Worm (Caenorhabditis elegans) whole organism, young adult: Measurements from ENCODE around the gene R144.3.

Experiments used
- B0019.2 ChIP-seq: fragments of 200-800 bp; sonication (Bioruptor generic); conservative IDR thresholded peaks from 2 replicates; pipeline ENCODE4 v1.3.6; 2022; ENCODE audit warnings: missing genetic modification reagents, missing genetic modification characterization, missing compliant biosample characterization
- B0336.3 ChIP-seq: fragments of 200-800 bp; sonication (Bioruptor generic); IDR thresholded peaks from 2 replicates; pipeline ENCODE4 v1.3.6; 2022; ENCODE audit warnings: missing genetic modification characterization, missing compliant biosample characterization
- F10E7.11 ChIP-seq: sonication (generic microtip); optimal IDR thresholded peaks from 2 replicates; lab custom pipeline; 2017; ENCODE audit warnings: mild to moderate bottlenecking, missing genetic modification characterization, moderate library complexity, missing compliant biosample characterization
- F22D6.2 ChIP-seq: sonication (generic microtip); optimal IDR thresholded peaks from 2 replicates; lab custom pipeline; 2016; ENCODE audit warnings: mild to moderate bottlenecking, missing genetic modification characterization, missing compliant biosample characterization
- F23B12.7 ChIP-seq: sonication (generic microtip); optimal IDR thresholded peaks from 2 replicates; lab custom pipeline; 2017; ENCODE audit warnings: missing genetic modification characterization, mild to moderate bottlenecking, missing compliant biosample characterization, antibody characterized with exemption, moderate library complexity; ENCODE audit not compliant: insufficient read depth
- F49E8.2 ChIP-seq: sonication (generic microtip); optimal IDR thresholded peaks from 3 replicates; lab custom pipeline; 2017; ENCODE audit warnings: missing genetic modification characterization, mild to moderate bottlenecking, missing compliant biosample characterization, antibody characterized with exemption, moderate library complexity; ENCODE audit not compliant: insufficient read depth
- F55B11.4 ChIP-seq: sonication (generic microtip); optimal IDR thresholded peaks from 2 replicates; lab custom pipeline; 2016; ENCODE audit warnings: missing compliant biosample characterization, missing genetic modification characterization, borderline replicate concordance; ENCODE audit not compliant: insufficient read depth
- F57C9.4 ChIP-seq: sonication (generic microtip); optimal IDR thresholded peaks from 2 replicates; lab custom pipeline; 2017; ENCODE audit warnings: mild to moderate bottlenecking, missing genetic modification characterization, missing compliant biosample characterization
- Y56A3A.18 ChIP-seq: fragments of 200-800 bp; sonication (Bioruptor generic); IDR thresholded peaks from 2 replicates; pipeline ENCODE4 v1.3.6; 2022; ENCODE audit warnings: missing genetic modification reagents, missing genetic modification characterization, missing compliant biosample characterization
- akir-1 ChIP-seq: fragments of 200-800 bp; sonication (Bioruptor generic); optimal IDR thresholded peaks from 2 replicates; lab custom pipeline; 2018; ENCODE audit warnings: mild to moderate bottlenecking, missing genetic modification characterization, moderate library complexity, missing compliant biosample characterization
- ama-1 ChIP-seq, 3 experiments: fragments of 150-350 bp in 1 of 3; sonication (generic microtip) in 2 of 3; optimal IDR thresholded peaks; 2 replicates each; lab custom pipeline; 2014 to 2018; ENCODE audit warnings: missing biosample characterization in 2 of 3, missing genetic modification characterization in 2 of 3, missing genetic modification reagents in 2 of 3
- attf-3 ChIP-seq: fragments of 200-800 bp; sonication (Bioruptor generic); conservative IDR thresholded peaks from 2 replicates; pipeline ENCODE4 v1.3.6; 2022; ENCODE audit warnings: missing genetic modification reagents, missing genetic modification characterization, missing compliant biosample characterization
- attf-5 ChIP-seq: fragments of 200-800 bp; sonication (Bioruptor generic); optimal IDR thresholded peaks from 2 replicates; lab custom pipeline; 2018; ENCODE audit warnings: mild to moderate bottlenecking, missing genetic modification characterization, missing compliant biosample characterization
- bed-1 ChIP-seq: fragments of 200-800 bp; sonication (Bioruptor generic); IDR thresholded peaks from 2 replicates; pipeline ENCODE4 v1.3.6; 2022; ENCODE audit warnings: missing genetic modification reagents, missing genetic modification characterization, missing compliant biosample characterization
- bed-2 ChIP-seq: fragments of 200-800 bp; sonication (Bioruptor generic); IDR thresholded peaks from 2 replicates; pipeline ENCODE4 v1.3.6; 2022; ENCODE audit warnings: missing genetic modification reagents, missing genetic modification characterization, missing compliant biosample characterization
- ceh-40 ChIP-seq: fragments of 200-800 bp; sonication (Bioruptor generic); IDR thresholded peaks from 2 replicates; pipeline ENCODE4 v1.3.6; 2022; ENCODE audit warnings: missing genetic modification characterization, missing compliant biosample characterization
- ceh-79 ChIP-seq: sonication (generic microtip); optimal IDR thresholded peaks from 2 replicates; lab custom pipeline; 2017; ENCODE audit warnings: mild to moderate bottlenecking, missing genetic modification characterization, missing compliant biosample characterization
- chd-7 ChIP-seq: sonication (generic microtip); optimal IDR thresholded peaks from 2 replicates; lab custom pipeline; 2016; ENCODE audit warnings: mild to moderate bottlenecking, missing genetic modification characterization, moderate library complexity, missing compliant biosample characterization
- die-1 ChIP-seq: sonication (generic microtip); optimal IDR thresholded peaks from 2 replicates; lab custom pipeline; 2016; ENCODE audit warnings: missing genotype, mild to moderate bottlenecking, missing genetic modification characterization, missing compliant biosample characterization
- egl-44 ChIP-seq: fragments of 200-800 bp; sonication (Bioruptor generic); IDR thresholded peaks from 2 replicates; pipeline ENCODE4 v1.3.6; 2022; ENCODE audit warnings: missing genetic modification reagents, missing genetic modification characterization, missing compliant biosample characterization
- egrh-3 ChIP-seq: fragments of 200-800 bp; sonication (Bioruptor generic); IDR thresholded peaks from 2 replicates; pipeline ENCODE4 v1.3.6; 2022; ENCODE audit warnings: missing genetic modification reagents, missing genetic modification characterization, missing compliant biosample characterization
- ekl-4 ChIP-seq: fragments of 200-800 bp; sonication (Bioruptor generic); IDR thresholded peaks from 2 replicates; pipeline ENCODE4 v1.3.6; 2022; ENCODE audit warnings: missing genetic modification reagents, missing genetic modification characterization, missing compliant biosample characterization
- fkh-3 ChIP-seq: sonication (generic microtip); optimal IDR thresholded peaks from 2 replicates; lab custom pipeline; 2016; ENCODE audit warnings: mild to moderate bottlenecking, missing genetic modification characterization, missing compliant biosample characterization
- him-1 ChIP-seq: sonication (generic microtip); optimal IDR thresholded peaks from 2 replicates; lab custom pipeline; 2016; ENCODE audit warnings: missing genotype, missing genetic modification reagents, missing genetic modification characterization, missing compliant biosample characterization
- hlh-12 ChIP-seq: sonication (generic microtip); optimal IDR thresholded peaks from 2 replicates; lab custom pipeline; 2016; ENCODE audit warnings: missing genetic modification characterization, missing compliant biosample characterization
- hlh-26 ChIP-seq: fragments of 200-800 bp; sonication (Bioruptor generic); conservative IDR thresholded peaks from 2 replicates; pipeline ENCODE4 v1.3.6; 2022; ENCODE audit warnings: missing genetic modification reagents, missing genetic modification characterization, missing compliant biosample characterization
- let-526 ChIP-seq: fragments of 200-800 bp; sonication (Bioruptor generic); IDR thresholded peaks from 2 replicates; pipeline ENCODE4 v1.3.6; 2022; ENCODE audit warnings: missing genetic modification reagents, missing genetic modification characterization, missing compliant biosample characterization
- let-607 ChIP-seq, 2 experiments: fragments of 200-800 bp in 1 of 2; sonication (Bioruptor generic) in 1 of 2; sonication (generic microtip) in 1 of 2; optimal IDR thresholded peaks; 2 replicates each; lab custom pipeline; 2016 to 2018; ENCODE audit warnings: mild to moderate bottlenecking in 2 of 2, missing compliant biosample characterization in 2 of 2, missing genetic modification characterization in 2 of 2, moderate library complexity in 2 of 2, missing genotype in 1 of 2
- lin-26 ChIP-seq: fragments of 200-800 bp; sonication (Bioruptor generic); IDR thresholded peaks from 2 replicates; pipeline ENCODE4 v1.3.6; 2022; ENCODE audit warnings: missing genetic modification reagents, missing genetic modification characterization, missing compliant biosample characterization
- lin-40 ChIP-seq: sonication (generic microtip); optimal IDR thresholded peaks from 2 replicates; lab custom pipeline; 2016; ENCODE audit warnings: missing genetic modification characterization, mild to moderate bottlenecking, missing compliant biosample characterization, missing genotype, missing genetic modification reagents
- lin-54 ChIP-seq: fragments of 200-800 bp; sonication (Bioruptor generic); optimal IDR thresholded peaks from 2 replicates; lab custom pipeline; 2018; ENCODE audit warnings: mild to moderate bottlenecking, missing genetic modification characterization, missing compliant biosample characterization
- lsy-27 ChIP-seq: sonication (generic microtip); optimal IDR thresholded peaks from 2 replicates; lab custom pipeline; 2017; ENCODE audit warnings: missing genetic modification characterization, mild to moderate bottlenecking, missing compliant biosample characterization, antibody characterized with exemption, missing genotype, borderline replicate concordance; ENCODE audit not compliant: insufficient read depth
- madf-3 ChIP-seq: fragments of 200-800 bp; sonication (Bioruptor generic); IDR thresholded peaks from 2 replicates; pipeline ENCODE4 v1.3.6; 2022; ENCODE audit warnings: missing genetic modification reagents, missing genetic modification characterization, missing compliant biosample characterization
- nhr-120 ChIP-seq: fragments of 200-800 bp; sonication (Bioruptor generic); IDR thresholded peaks from 2 replicates; pipeline ENCODE4 v1.3.6; 2022; ENCODE audit warnings: missing genetic modification characterization, missing compliant biosample characterization
- nhr-179 ChIP-seq: sonication (generic microtip); optimal IDR thresholded peaks from 2 replicates; lab custom pipeline; 2016; ENCODE audit warnings: mild to moderate bottlenecking, missing genetic modification characterization, missing compliant biosample characterization
- nhr-90 ChIP-seq: sonication (generic microtip); optimal IDR thresholded peaks from 2 replicates; lab custom pipeline; 2016; ENCODE audit warnings: missing genotype, mild to moderate bottlenecking, missing genetic modification characterization, missing compliant biosample characterization
- pha-4 ChIP-seq: fragments of 150-350 bp; sonication (generic microtip); optimal IDR thresholded peaks from 2 replicates; lab custom pipeline; 2014; ENCODE audit warnings: missing biosample characterization, missing genetic modification reagents, missing genetic modification characterization
- repo-1 ChIP-seq: sonication (generic microtip); optimal IDR thresholded peaks from 2 replicates; lab custom pipeline; 2017; ENCODE audit warnings: mild to moderate bottlenecking, missing genetic modification characterization, missing compliant biosample characterization
- sdz-38 ChIP-seq: sonication (generic microtip); optimal IDR thresholded peaks from 2 replicates; lab custom pipeline; 2016; ENCODE audit warnings: missing genotype, missing genetic modification characterization, missing compliant biosample characterization
- snpc-1.3 ChIP-seq: sonication (generic microtip); optimal IDR thresholded peaks from 2 replicates; lab custom pipeline; 2017; ENCODE audit warnings: missing genetic modification characterization, mild to moderate bottlenecking, missing compliant biosample characterization, antibody characterized with exemption, moderate library complexity, missing genotype, missing genetic modification reagents; ENCODE audit not compliant: insufficient read depth
- somi-1 ChIP-seq: fragments of 200-800 bp; sonication (Bioruptor generic); optimal IDR thresholded peaks from 2 replicates; lab custom pipeline; 2018; ENCODE audit warnings: mild to moderate bottlenecking, missing genetic modification characterization, missing compliant biosample characterization
- sptf-2 ChIP-seq: fragments of 200-800 bp; sonication (Bioruptor generic); optimal IDR thresholded peaks from 2 replicates; lab custom pipeline; 2018; ENCODE audit warnings: mild to moderate bottlenecking, missing genetic modification characterization, missing compliant biosample characterization
- tbp1 ChIP-seq: fragments of 200-800 bp; sonication (Bioruptor generic); optimal IDR thresholded peaks from 2 replicates; lab custom pipeline; 2018; ENCODE audit warnings: mild to moderate bottlenecking, missing genetic modification characterization, missing compliant biosample characterization
- unc-130 ChIP-seq: sonication (generic microtip); optimal IDR thresholded peaks from 2 replicates; lab custom pipeline; 2016; ENCODE audit warnings: missing genetic modification reagents, missing genetic modification characterization, missing compliant biosample characterization
- ztf-18 ChIP-seq: sonication (generic microtip); optimal IDR thresholded peaks from 2 replicates; lab custom pipeline; 2016; ENCODE audit warnings: missing genotype, mild to moderate bottlenecking, missing genetic modification characterization, missing compliant biosample characterization
- ztf-22 ChIP-seq: fragments of 200-800 bp; sonication (Bioruptor generic); optimal IDR thresholded peaks from 2 replicates; lab custom pipeline; 2018; ENCODE audit warnings: mild to moderate bottlenecking, missing genetic modification characterization, moderate library complexity, missing compliant biosample characterization
- ztf-25 ChIP-seq: fragments of 200-800 bp; sonication (Bioruptor generic); IDR thresholded peaks from 2 replicates; pipeline ENCODE4 v1.3.6; 2022; ENCODE audit warnings: missing genetic modification reagents, missing genetic modification characterization, missing compliant biosample characterization

Gene R144.3

DNA sequence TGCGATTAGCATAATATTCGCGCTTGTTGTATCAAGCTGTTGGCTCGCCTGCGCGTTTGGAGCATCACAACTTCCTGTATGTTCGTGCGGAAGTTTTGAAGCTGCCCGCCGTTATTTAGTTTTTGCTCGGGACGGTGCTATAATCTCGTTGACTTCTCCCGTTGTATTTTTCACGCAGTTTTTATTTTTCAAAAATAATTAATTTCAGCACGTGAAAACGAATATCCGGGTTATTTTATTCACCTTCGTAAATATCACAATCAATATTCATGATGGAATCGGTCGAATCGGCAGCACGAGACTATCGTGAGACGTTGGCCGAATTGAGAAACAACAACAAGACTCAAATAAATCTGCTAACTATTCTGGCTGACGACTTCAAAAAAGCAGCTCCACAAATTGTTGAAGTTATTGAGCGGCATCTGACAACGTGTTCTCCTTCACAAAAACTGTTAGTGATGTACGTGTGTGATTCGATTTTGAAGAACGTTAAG lies 3.4 kb downstream of the R144.3 start (continued):
- TF ChIP-seq snpc-1.3 (no peak), nhr-120 (GFP tag; lab: Robert Waterston, UW) (0 out of 2 replicates have a peak, but pooled peaks have one; percentile 4), somi-1 (GFP tag; lab: Kevin White, UChicago) (no peak), attf-3 (GFP tag; lab: Robert Waterston, UW) (peak; percentile 16; the same call in 1 of the 2 replicates), ztf-25 (GFP tag; lab: Robert Waterston, UW) (no peak), madf-3 (GFP tag; lab: Robert Waterston, UW) (no peak), akir-1 (GFP tag; lab: Kevin White, UChicago) (no peak), bed-2 (GFP tag; lab: Robert Waterston, UW) (no peak), repo-1 (peak; percentile 62), lsy-27 (tag; lab: Kevin White, UChicago) (no peak), Y56A3A.18 (GFP tag; lab: Robert Waterston, UW) (peak; percentile 11; the same call in 1 of the 2 replicates), sdz-38 (no peak), egrh-3 (GFP tag; lab: Robert Waterston, UW) (no peak), ztf-22 (GFP tag; lab: Kevin White, UChicago) (no peak), nhr-179 (tag; lab: Kevin White, UChicago) (no peak), hlh-12 (tag; lab: Kevin White, UChicago) (no peak), egl-44 (GFP tag; lab: Robert Waterston, UW) (no peak; the same call in 1 of the 2 replicates), ama-1 (optimal IDR thresholded peaks at IDR 0.05; lab: Kevin White, UChicago) (peak; percentile 90), ama-1 (GFP tag; optimal IDR thresholded peaks at IDR 0.05; lab: Kevin White, UChicago) (peak in 1 of 2 experiments; percentile 39), F10E7.11 (no peak), chd-7 (tag; lab: Kevin White, UChicago) (peak; percentile 27), let-607 (tag; optimal IDR thresholded peaks at IDR 0.05; lab: Kevin White, UChicago) (peak in 1 of 2 experiments; percentile 21), fkh-3 (tag; lab: Kevin White, UChicago) (no peak), ztf-18 (tag; lab: Kevin White, UChicago) (no peak), lin-26 (GFP tag; lab: Robert Waterston, UW) (no peak), nhr-90 (tag; lab: Kevin White, UChicago) (peak; percentile 45), F55B11.4 (no peak), hlh-26 (GFP tag; lab: Robert Waterston, UW) (no peak), bed-1 (GFP tag; lab: Robert Waterston, UW) (no peak), ekl-4 (GFP tag; lab: Robert Waterston, UW) (peak; percentile 51; the same call in 1 of the 2 replicates), F22D6.2 (tag; lab: Kevin White, UChicago) (no peak), let-526 (GFP tag; lab: Robert Waterston, UW) (no peak), ceh-40 (GFP tag; lab: Robert Waterston, UW) (0 out of 2 replicates have a peak, but pooled peaks have one; percentile 16), B0336.3 (GFP tag; lab: Robert Waterston, UW) (no peak; the same call in none of the 2 replicates), ceh-79 (tag; lab: Kevin White, UChicago) (no peak), F57C9.4 (tag; lab: Kevin White, UChicago) (no peak), B0019.2 (GFP tag; lab: Robert Waterston, UW) (no peak), sptf-2 (GFP tag; lab: Kevin White, UChicago) (no peak), him-1 (tag; lab: Kevin White, UChicago) (no peak), tbp1 (GFP tag; lab: Kevin White, UChicago) (peak; percentile 48), F49E8.2 (tag; lab: Kevin White, UChicago) (no peak), attf-5 (no peak), lin-40 (tag; lab: Kevin White, UChicago) (peak; percentile 28), F23B12.7 (tag; lab: Kevin White, UChicago) (no peak), unc-130 (GFP tag; lab: Kevin White, UChicago) (no peak), die-1 (tag; lab: Kevin White, UChicago) (peak; percentile 23), pha-4 (peak; percentile 2), lin-54 (GFP tag; lab: Kevin White, UChicago) (peak; percentile 52)
